Fruit fly (Drosophila melanogaster) whole organism, embryonic: ENCODE data around the gene CG5104.

Source experiments
- BtbVII ChIP-seq: fragments of 200-800 bp; sonication (Bioruptor generic); optimal IDR thresholded peaks from 3 replicates; lab custom pipeline; 2017; ENCODE audit warnings: missing biosample characterization, mild to moderate bottlenecking, missing genetic modification characterization
- Bteb2 ChIP-seq: fragments of 200-800 bp; sonication (Bioruptor generic); optimal IDR thresholded peaks from 2 replicates; lab custom pipeline; 2016; ENCODE audit warnings: missing biosample characterization, missing genetic modification characterization
- CG10543 ChIP-seq: fragments of 200-800 bp; sonication (Bioruptor generic); optimal IDR thresholded peaks from 3 replicates; lab custom pipeline; 2017; ENCODE audit warnings: missing biosample characterization, mild to moderate bottlenecking, missing genetic modification characterization, moderate library complexity
- CG11085 ChIP-seq: fragments of 200-800 bp; sonication (Bioruptor generic); IDR thresholded peaks from 2 replicates; pipeline ENCODE4 v1.3.6; 2022; ENCODE audit warnings: missing biosample characterization, missing genetic modification characterization
- CG11247 ChIP-seq: fragments of 200-800 bp; sonication (Bioruptor generic); IDR thresholded peaks from 2 replicates; pipeline ENCODE4 v1.3.6; 2022; ENCODE audit warnings: missing biosample characterization, missing genetic modification characterization
- CG11456 ChIP-seq: fragments of 200-800 bp; sonication (Bioruptor generic); IDR thresholded peaks from 3 replicates; pipeline ENCODE4 v1.3.6; 2022; ENCODE audit warnings: missing biosample characterization, missing genetic modification characterization
- CG12769 ChIP-seq: fragments of 200-800 bp; sonication (Bioruptor generic); optimal IDR thresholded peaks from 2 replicates; lab custom pipeline; 2019; ENCODE audit warnings: missing biosample characterization, mild to moderate bottlenecking, missing genetic modification characterization, moderate library complexity
- CG14014 ChIP-seq: fragments of 200-800 bp; sonication (Bioruptor generic); IDR thresholded peaks from 2 replicates; pipeline ENCODE4 v1.3.6; 2022; ENCODE audit warnings: missing biosample characterization, missing genetic modification characterization
- CG14441 ChIP-seq: fragments of 200-800 bp; sonication (Bioruptor generic); IDR thresholded peaks from 2 replicates; pipeline ENCODE4 v1.3.6; 2022; ENCODE audit warnings: missing biosample characterization, missing genetic modification characterization
- CG14965 ChIP-seq: fragments of 200-800 bp; sonication (Bioruptor generic); optimal IDR thresholded peaks from 2 replicates; lab custom pipeline; 2016; ENCODE audit warnings: missing biosample characterization, missing genetic modification characterization, borderline replicate concordance
- CG15073 ChIP-seq: fragments of 200-800 bp; sonication (Bioruptor generic); optimal IDR thresholded peaks from 2 replicates; lab custom pipeline; 2016; ENCODE audit warnings: missing biosample characterization, missing genetic modification characterization
- CG1647 ChIP-seq: fragments of 200-800 bp; sonication (Bioruptor generic); optimal IDR thresholded peaks from 3 replicates; lab custom pipeline; 2016; ENCODE audit warnings: missing biosample characterization, missing genetic modification characterization
- CG2202 ChIP-seq: fragments of 200-800 bp; sonication (Bioruptor generic); optimal IDR thresholded peaks from 2 replicates; lab custom pipeline; 2018; ENCODE audit warnings: missing biosample characterization, mild to moderate bottlenecking, missing genetic modification characterization
- CG2678 ChIP-seq: fragments of 200-800 bp; sonication (Bioruptor generic); optimal IDR thresholded peaks from 3 replicates; lab custom pipeline; 2019; ENCODE audit warnings: missing biosample characterization, mild to moderate bottlenecking, missing genetic modification characterization, moderate library complexity
- CG2889 ChIP-seq: fragments of 200-800 bp; sonication (Bioruptor generic); IDR thresholded peaks from 3 replicates; pipeline ENCODE4 v1.3.6; 2022; ENCODE audit warnings: missing biosample characterization, missing genetic modification characterization
- CG3407 ChIP-seq: fragments of 200-800 bp; sonication (Bioruptor generic); optimal IDR thresholded peaks from 2 replicates; lab custom pipeline; 2018; ENCODE audit warnings: missing biosample characterization, mild to moderate bottlenecking, missing genetic modification characterization
- CG34224 ChIP-seq: fragments of 200-800 bp; sonication (Bioruptor generic); IDR thresholded peaks from 3 replicates; pipeline ENCODE4 v1.3.6; 2022; ENCODE audit warnings: missing biosample characterization, missing genetic modification characterization; ENCODE audit not compliant: partially characterized antibody
- CG4424 ChIP-seq: fragments of 200-800 bp; sonication (Bioruptor generic); optimal IDR thresholded peaks from 3 replicates; lab custom pipeline; 2016; ENCODE audit warnings: missing biosample characterization, missing genetic modification characterization
- CG4707 ChIP-seq: fragments of 200-800 bp; sonication (Bioruptor generic); optimal IDR thresholded peaks from 2 replicates; lab custom pipeline; 2018; ENCODE audit warnings: missing biosample characterization, mild to moderate bottlenecking, missing genetic modification characterization, moderate library complexity
- CG4730 ChIP-seq: fragments of 200-800 bp; sonication (Bioruptor generic); IDR thresholded peaks from 2 replicates; pipeline ENCODE4 v1.3.6; 2022; ENCODE audit warnings: missing biosample characterization, missing genetic modification characterization
- CG6175 ChIP-seq: fragments of 200-800 bp; sonication (Bioruptor generic); IDR thresholded peaks from 3 replicates; pipeline ENCODE4 v1.3.6; 2022; ENCODE audit warnings: missing biosample characterization, missing genetic modification characterization
- CG6272 ChIP-seq: fragments of 200-800 bp; sonication (Bioruptor generic); IDR thresholded peaks from 2 replicates; pipeline ENCODE4 v1.3.6; 2022; ENCODE audit warnings: missing biosample characterization, missing genetic modification characterization
- CG7556 ChIP-seq: fragments of 200-800 bp; sonication (Bioruptor generic); optimal IDR thresholded peaks from 2 replicates; lab custom pipeline; 2017; ENCODE audit warnings: missing biosample characterization, mild to moderate bottlenecking, missing genetic modification characterization
- CG7987 ChIP-seq: fragments of 200-800 bp; sonication (Bioruptor generic); optimal IDR thresholded peaks from 2 replicates; lab custom pipeline; 2018; ENCODE audit warnings: missing biosample characterization, mild to moderate bottlenecking, missing genetic modification characterization, moderate library complexity
- CG8924 ChIP-seq: fragments of 200-800 bp; optimal IDR thresholded peaks from 3 replicates; lab custom pipeline; 2019; ENCODE audit warnings: missing biosample characterization, mild to moderate bottlenecking, missing genetic modification characterization, moderate library complexity
- CHES-1-like ChIP-seq: fragments of 200-800 bp; sonication (Bioruptor generic); optimal IDR thresholded peaks from 2 replicates; lab custom pipeline; 2016; ENCODE audit warnings: missing biosample characterization, missing genetic modification characterization
- Dek ChIP-seq: fragments of 200-800 bp; sonication (Bioruptor generic); optimal IDR thresholded peaks from 3 replicates; lab custom pipeline; 2019; ENCODE audit warnings: missing biosample characterization, mild to moderate bottlenecking, missing genetic modification characterization, moderate library complexity
- Fer1 ChIP-seq: fragments of 200-800 bp; sonication (Bioruptor generic); optimal IDR thresholded peaks from 2 replicates; lab custom pipeline; 2017; ENCODE audit warnings: missing biosample characterization, mild to moderate bottlenecking, missing genetic modification characterization
- Gug ChIP-seq: fragments of 200-800 bp; sonication (Bioruptor generic); IDR thresholded peaks from 4 replicates; pipeline ENCODE4 v1.3.6; 2022; ENCODE audit warnings: missing biosample characterization, missing genetic modification characterization
- Hsf ChIP-seq: fragments of 200-800 bp; sonication (Bioruptor generic); optimal IDR thresholded peaks from 3 replicates; lab custom pipeline; 2016; ENCODE audit warnings: missing biosample characterization, missing genetic modification characterization
- Six4 ChIP-seq: fragments of 200-800 bp; sonication (Bioruptor generic); optimal IDR thresholded peaks from 2 replicates; lab custom pipeline; 2016; ENCODE audit warnings: missing biosample characterization, missing genetic modification characterization
- Sry-β ChIP-seq: fragments of 200-800 bp; sonication (Bioruptor generic); optimal IDR thresholded peaks from 2 replicates; lab custom pipeline; 2018; ENCODE audit warnings: missing biosample characterization, mild to moderate bottlenecking, missing genetic modification characterization, moderate library complexity
- ac ChIP-seq: fragments of 200-800 bp; sonication (Bioruptor generic); optimal IDR thresholded peaks from 3 replicates; lab custom pipeline; 2017; ENCODE audit warnings: missing biosample characterization, mild to moderate bottlenecking, missing genetic modification characterization
- bsh ChIP-seq, 2 experiments: fragments of 200-800 bp; sonication (Bioruptor generic); optimal IDR thresholded peaks; 2 replicates each; lab custom pipeline; 2017 to 2018; ENCODE audit warnings: mild to moderate bottlenecking in 2 of 2, missing biosample characterization in 2 of 2, missing genetic modification characterization in 2 of 2, moderate library complexity in 1 of 2
- caup ChIP-seq: fragments of 200-800 bp; sonication (Bioruptor generic); optimal IDR thresholded peaks from 3 replicates; lab custom pipeline; 2017; ENCODE audit warnings: missing biosample characterization, mild to moderate bottlenecking, missing genetic modification characterization, moderate library complexity; ENCODE audit not compliant: severe bottlenecking
- danr ChIP-seq: fragments of 200-800 bp; sonication (Bioruptor generic); IDR thresholded peaks from 2 replicates; pipeline ENCODE4 v1.3.6; 2022; ENCODE audit warnings: missing biosample characterization, missing genetic modification characterization
- gce ChIP-seq: fragments of 200-800 bp; sonication (Bioruptor generic); IDR thresholded peaks from 3 replicates; pipeline ENCODE4 v1.3.6; 2022; ENCODE audit warnings: missing biosample characterization, missing genetic modification characterization
- gcm ChIP-seq: fragments of 200-800 bp; sonication (Bioruptor generic); optimal IDR thresholded peaks from 2 replicates; lab custom pipeline; 2019; ENCODE audit warnings: missing biosample characterization, mild to moderate bottlenecking, missing genetic modification characterization, moderate library complexity
- grau ChIP-seq: fragments of 200-800 bp; optimal IDR thresholded peaks from 3 replicates; lab custom pipeline; 2019; ENCODE audit warnings: missing biosample characterization, mild to moderate bottlenecking, missing genetic modification characterization, moderate library complexity
- hb ChIP-seq: fragments of 200-800 bp; sonication (Bioruptor generic); IDR thresholded peaks from 3 replicates; pipeline ENCODE4 v1.3.6; 2022; ENCODE audit warnings: missing biosample characterization, missing genetic modification characterization; ENCODE audit not compliant: partially characterized antibody
- jumu ChIP-seq: fragments of 200-800 bp; sonication (Bioruptor generic); optimal IDR thresholded peaks from 3 replicates; lab custom pipeline; 2016; ENCODE audit warnings: missing biosample characterization, missing genetic modification characterization
- lov ChIP-seq, 2 experiments: fragments of 200-800 bp in 1 of 2; fragments of >200 bp in 1 of 2; sonication (Bioruptor generic) in 1 of 2; IDR thresholded peaks in 1 of 2; optimal IDR thresholded peaks in 1 of 2; 2 replicates in 1 of 2; 3 replicates in 1 of 2; pipeline versions ENCODE4 v1.3.6 to Lab custom; 2017 to 2022; ENCODE audit warnings: missing biosample characterization in 1 of 2, missing genetic modification characterization in 1 of 2
- maf-S ChIP-seq: fragments of 200-800 bp; sonication (Bioruptor generic); optimal IDR thresholded peaks from 2 replicates; lab custom pipeline; 2016; ENCODE audit warnings: missing biosample characterization, missing genetic modification characterization
- mirr ChIP-seq: fragments of 200-800 bp; sonication (Bioruptor generic); optimal IDR thresholded peaks from 3 replicates; lab custom pipeline; 2018; ENCODE audit warnings: missing biosample characterization, mild to moderate bottlenecking, missing genetic modification characterization
- pum ChIP-seq: fragments of 200-800 bp; sonication (Bioruptor generic); optimal IDR thresholded peaks from 2 replicates; lab custom pipeline; 2016; ENCODE audit warnings: missing biosample characterization, missing genetic modification characterization
- ro ChIP-seq: fragments of 200-800 bp; sonication (Bioruptor generic); IDR thresholded peaks from 2 replicates; pipeline ENCODE4 v1.3.6; 2022; ENCODE audit warnings: missing biosample characterization, missing genetic modification characterization
- slp2 ChIP-seq: fragments of 200-800 bp; sonication (Bioruptor generic); optimal IDR thresholded peaks from 2 replicates; lab custom pipeline; 2016; ENCODE audit warnings: missing biosample characterization, missing genetic modification characterization
- stwl ChIP-seq: fragments of 200-800 bp; sonication (Bioruptor generic); optimal IDR thresholded peaks from 3 replicates; lab custom pipeline; 2018; ENCODE audit warnings: missing biosample characterization, mild to moderate bottlenecking, missing genetic modification characterization, moderate library complexity
- tin ChIP-seq: fragments of 200-800 bp; sonication (Bioruptor generic); optimal IDR thresholded peaks from 3 replicates; lab custom pipeline; 2016; ENCODE audit warnings: missing biosample characterization, missing genetic modification characterization

The CG5104 gene

DNA sequence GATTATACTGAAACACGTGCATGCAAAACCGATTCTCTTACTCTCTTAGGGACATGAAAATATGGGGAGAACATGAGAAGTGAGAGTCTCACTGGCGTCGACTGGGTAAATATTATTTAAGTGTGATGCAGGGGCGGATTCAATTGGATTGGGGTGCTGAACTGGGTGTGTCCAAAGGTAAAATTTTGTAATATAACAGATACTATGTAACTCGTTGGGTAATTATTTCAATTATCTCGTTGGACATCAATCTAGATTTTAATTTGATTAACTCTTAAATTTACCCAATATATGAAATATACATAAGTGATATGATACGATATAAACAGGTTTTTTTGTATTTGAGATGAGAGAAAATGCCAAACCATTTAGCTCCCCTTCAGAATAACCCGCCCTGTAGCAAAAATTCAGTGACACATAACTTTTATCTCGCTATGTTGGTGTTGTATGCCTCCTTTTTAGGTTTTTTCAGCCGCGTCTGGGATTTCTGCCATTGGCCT, 12.6 kb upstream of the CG5104 start (continued):
- TF ChIP-seq CG4730 (GFP tag; lab: Robert Waterston, UW): peak; percentile 87
- peak; percentile 15 for TF ChIP-seq Sry-β (GFP tag; lab: Kevin White, UChicago)
- peak; percentile 93 for TF ChIP-seq CG7556
- peak; percentile 91 for TF ChIP-seq Bteb2 (GFP tag; lab: Kevin White, UChicago)
- peak; percentile 89 for TF ChIP-seq CG8924 (tag; lab: Kevin White, UChicago)
- peak; percentile 88 for TF ChIP-seq maf-S (GFP tag; lab: Kevin White, UChicago)
- TF ChIP-seq CG6175 (GFP tag; lab: Robert Waterston, UW): no peak; the same call in 1 of the 3 replicates
- TF ChIP-seq CG11456 (GFP tag; lab: Robert Waterston, UW): peak; percentile 97
- TF ChIP-seq mirr (GFP tag; lab: Kevin White, UChicago): peak; percentile 89
- no peak for TF ChIP-seq hb (GFP tag; lab: Robert Waterston, UW)
- peak; percentile 94 for TF ChIP-seq CG4424
- peak; percentile 13 for TF ChIP-seq ac (GFP tag; lab: Kevin White, UChicago)
- TF ChIP-seq Hsf (GFP tag; lab: Kevin White, UChicago): peak; percentile 94
- peak; percentile 98 for TF ChIP-seq CG2678 (tag; lab: Kevin White, UChicago)
- peak; percentile 92 for TF ChIP-seq CG1647 (GFP tag; lab: Kevin White, UChicago)
- TF ChIP-seq CG11085 (GFP tag; lab: Robert Waterston, UW): peak; percentile 95
- TF ChIP-seq Fer1 (GFP tag; lab: Kevin White, UChicago): peak; percentile 95
- TF ChIP-seq CG12769: peak; percentile 96
- peak; percentile 94 for TF ChIP-seq Dek
- peak; percentile 88 for TF ChIP-seq slp2 (GFP tag; lab: Kevin White, UChicago)
- peak; percentile 93 for TF ChIP-seq grau
- TF ChIP-seq CG4707 (GFP tag; lab: Kevin White, UChicago): peak; percentile 66
- peak; percentile 23 for TF ChIP-seq CG15073 (GFP tag; lab: Kevin White, UChicago)
- TF ChIP-seq CHES-1-like (GFP tag; lab: Kevin White, UChicago): peak; percentile 94
- peak; percentile 98 for TF ChIP-seq Gug
- TF ChIP-seq CG11247 (GFP tag; lab: Robert Waterston, UW): peak; percentile 94
- TF ChIP-seq CG7987 (GFP tag; lab: Kevin White, UChicago): peak; percentile 78
- peak; percentile 71 to 86 for TF ChIP-seq bsh (GFP tag; optimal IDR thresholded peaks at IDR 0.05; lab: Kevin White, UChicago)
- peak; percentile 93 for TF ChIP-seq CG6272 (GFP tag; lab: Robert Waterston, UW)
- TF ChIP-seq CG3407: peak; percentile 73
- peak; percentile 89 for TF ChIP-seq Six4 (GFP tag; lab: Kevin White, UChicago)
- no peak for TF ChIP-seq stwl
- TF ChIP-seq lov (optimal IDR thresholded peaks at IDR 0.05; lab: Kevin White, UChicago): no peak
- peak; percentile 90 for TF ChIP-seq lov (GFP tag; IDR thresholded peaks at IDR 0.05; lab: Robert Waterston, UW)
- TF ChIP-seq gcm: peak; percentile 68
- peak; percentile 96 for TF ChIP-seq caup (GFP tag; lab: Kevin White, UChicago)
- TF ChIP-seq CG14014 (GFP tag; lab: Robert Waterston, UW): peak; percentile 95
- peak; percentile 73; the same call in 1 of the 3 replicates for TF ChIP-seq gce
- peak; percentile 21 for TF ChIP-seq CG14965 (GFP tag; lab: Kevin White, UChicago)
- peak; percentile 85 for TF ChIP-seq danr (GFP tag; lab: Robert Waterston, UW)
- peak; percentile 79 for TF ChIP-seq jumu (GFP tag; lab: Kevin White, UChicago)
- TF ChIP-seq CG14441 (GFP tag; lab: Robert Waterston, UW): peak; percentile 4
- peak; percentile 95 for TF ChIP-seq CG10543 (GFP tag; lab: Kevin White, UChicago)
- peak; percentile 94 for TF ChIP-seq BtbVII (GFP tag; lab: Kevin White, UChicago)
- TF ChIP-seq CG2202 (tag; lab: Kevin White, UChicago): peak; percentile 60
- peak; percentile 95 for TF ChIP-seq tin (GFP tag; lab: Kevin White, UChicago)
- TF ChIP-seq pum: peak; percentile 89
- peak; percentile 85 for TF ChIP-seq CG2889 (GFP tag; lab: Robert Waterston, UW)
- peak; percentile 52; the same call in 1 of the 3 replicates for TF ChIP-seq CG34224 (GFP tag; lab: Robert Waterston, UW)
- peak; percentile 72; the same call in 1 of the 2 replicates for TF ChIP-seq ro (GFP tag; lab: Robert Waterston, UW)
